Worm (Caenorhabditis elegans) whole organism, midembryonic: Measurements from ENCODE around the gene ZK688.7.

ENCODE experiments used
- T22C8.4 ChIP-seq: fragments of 200-800 bp; sonication (Bioruptor generic); IDR thresholded peaks from 2 replicates; pipeline ENCODE4 v1.3.6; 2022; ENCODE audit warnings: missing genetic modification characterization, missing compliant biosample characterization
- flt-1 ChIP-seq: fragments of 200-800 bp; sonication (Bioruptor generic); IDR thresholded peaks from 2 replicates; pipeline ENCODE4 v1.3.6; 2022; ENCODE audit warnings: missing genetic modification characterization, missing compliant biosample characterization
- med-1 ChIP-seq: sonication (generic microtip); optimal IDR thresholded peaks from 2 replicates; lab custom pipeline; 2017; ENCODE audit warnings: missing genetic modification characterization, mild to moderate bottlenecking, missing compliant biosample characterization, antibody characterized with exemption, missing genetic modification reagents; ENCODE audit not compliant: insufficient read depth
- ref-1 ChIP-seq: fragments of 200-800 bp; sonication (Bioruptor generic); conservative IDR thresholded peaks from 2 replicates; pipeline ENCODE4 v1.3.6; 2022; ENCODE audit warnings: missing genetic modification reagents, missing genetic modification characterization, missing compliant biosample characterization
- ztf-23 ChIP-seq: fragments of 200-800 bp; sonication (Bioruptor generic); IDR thresholded peaks from 2 replicates; pipeline ENCODE4 v1.3.6; 2022; ENCODE audit warnings: missing genetic modification reagents, missing genetic modification characterization, missing compliant biosample characterization

- TF ChIP-seq flt-1 (GFP tag; lab: Robert Waterston, UW) (no peak), ztf-23 (GFP tag; lab: Robert Waterston, UW) (no peak), med-1 (GFP tag; lab: Kevin White, UChicago) (no peak), T22C8.4 (GFP tag; lab: Robert Waterston, UW) (no peak), ref-1 (GFP tag; lab: Robert Waterston, UW) (no peak)
These were observed 10.8 kb upstream of the ZK688.7 start, which contains the start of gene C29E4.17 for ce11 chrIII:7922207-7922606.
